Worm (Caenorhabditis elegans) whole organism, L4 larva: Measurements from ENCODE around the gene srv-30.

Source experiments
- nhr-77 ChIP-seq: fragments of 150-350 bp; optimal IDR thresholded peaks from 2 replicates; lab custom pipeline; 2014; ENCODE audit warnings: missing biosample characterization, missing genetic modification characterization
- unc-62 ChIP-seq, 3 experiments: fragments of 150-350 bp in 1 of 3; sonication (generic microtip); optimal IDR thresholded peaks in 2 of 3; peaks in 1 of 3; 1 replicate in 1 of 3; 2 replicates in 2 of 3; lab custom pipeline; 2014 to 2017; ENCODE audit warnings: missing biosample characterization in 3 of 3, missing genetic modification characterization in 3 of 3, missing genetic modification reagents in 3 of 3, missing genotype in 1 of 3

srv-30 gene

ce11 chrIV:6217503-6217902 lies 51.7 kb downstream of the srv-30 start:
- peak in 1 of 2 experiments; percentile 94 for TF ChIP-seq unc-62 (GFP tag; optimal IDR thresholded peaks at IDR 0.05 in 1 of 2; lab: Kevin White, UChicago)
- no peak for TF ChIP-seq unc-62 (tag; optimal IDR thresholded peaks at IDR 0.05; lab: Kevin White, UChicago)
- no peak for TF ChIP-seq nhr-77 (tag; lab: Kevin White, UChicago)
